Fruit fly (Drosophila melanogaster) whole organism, embryonic: ENCODE data around the gene CG8176.
A peak's percentile ranks its signal among the peaks of the same experiment; 100 is the strongest.

ENCODE experiments used
- Ada2b ChIP-seq: fragments of 200-800 bp; sonication (Bioruptor generic); IDR thresholded peaks from 2 replicates; pipeline ENCODE4 v1.3.6; 2022; ENCODE audit warnings: missing biosample characterization, missing genetic modification characterization
- Asciz ChIP-seq: fragments of 200-800 bp; sonication (Bioruptor generic); optimal IDR thresholded peaks from 2 replicates; lab custom pipeline; 2017; ENCODE audit warnings: missing biosample characterization, mild to moderate bottlenecking, missing genetic modification characterization, missing genetic modification reagents
- Awh ChIP-seq: fragments of 200-800 bp; sonication (Bioruptor generic); IDR thresholded peaks from 2 replicates; pipeline ENCODE4, ENCODE4 v1.3.6; 2022; ENCODE audit warnings: missing biosample characterization, missing genetic modification characterization
- CG11560 ChIP-seq: fragments of 200-800 bp; sonication (Bioruptor generic); IDR thresholded peaks from 3 replicates; pipeline ENCODE4 v1.3.6; 2022; ENCODE audit warnings: missing biosample characterization, missing genetic modification characterization
- CG11723 ChIP-seq: fragments of 200-800 bp; sonication (Bioruptor generic); optimal IDR thresholded peaks from 2 replicates; lab custom pipeline; 2017; ENCODE audit warnings: missing biosample characterization, mild to moderate bottlenecking, missing genetic modification characterization
- CG12155 ChIP-seq: fragments of 200-800 bp; sonication (Bioruptor generic); optimal IDR thresholded peaks from 3 replicates; lab custom pipeline; 2016; ENCODE audit warnings: missing biosample characterization, missing genetic modification characterization
- CG13624 ChIP-seq: fragments of 200-800 bp; sonication (Bioruptor generic); optimal IDR thresholded peaks from 2 replicates; lab custom pipeline; 2016; ENCODE audit warnings: missing biosample characterization, missing genetic modification characterization
- CG14965 ChIP-seq: fragments of 200-800 bp; sonication (Bioruptor generic); optimal IDR thresholded peaks from 2 replicates; lab custom pipeline; 2016; ENCODE audit warnings: missing biosample characterization, missing genetic modification characterization, borderline replicate concordance
- CG1529 ChIP-seq: fragments of 200-800 bp; sonication (Bioruptor generic); optimal IDR thresholded peaks from 3 replicates; lab custom pipeline; 2018; ENCODE audit warnings: missing biosample characterization, missing genetic modification characterization
- CG16863 ChIP-seq: fragments of 200-800 bp; sonication (Bioruptor generic); optimal IDR thresholded peaks from 3 replicates; lab custom pipeline; 2016; ENCODE audit warnings: missing biosample characterization, missing genetic modification characterization
- CG17829 ChIP-seq: fragments of 200-800 bp; optimal IDR thresholded peaks from 2 replicates; lab custom pipeline; 2019; ENCODE audit warnings: missing biosample characterization, mild to moderate bottlenecking, missing genetic modification characterization, moderate library complexity
- CG2129 ChIP-seq: fragments of 200-800 bp; sonication (Bioruptor generic); IDR thresholded peaks from 2 replicates; pipeline ENCODE4 v1.3.6; 2022; ENCODE audit warnings: missing biosample characterization, missing genetic modification characterization; ENCODE audit not compliant: partially characterized antibody
- CG2875 ChIP-seq: fragments of 200-800 bp; sonication (Bioruptor generic); optimal IDR thresholded peaks from 2 replicates; lab custom pipeline; 2017; ENCODE audit warnings: missing biosample characterization, mild to moderate bottlenecking, missing genetic modification characterization, missing genetic modification reagents
- CG30020 ChIP-seq: fragments of 200-800 bp; optimal IDR thresholded peaks from 2 replicates; lab custom pipeline; 2019; ENCODE audit warnings: missing biosample characterization, mild to moderate bottlenecking, missing genetic modification characterization, moderate library complexity
- CG3281 ChIP-seq: fragments of 200-800 bp; sonication (Bioruptor generic); optimal IDR thresholded peaks from 3 replicates; lab custom pipeline; 2017; ENCODE audit warnings: missing biosample characterization, mild to moderate bottlenecking, missing genetic modification characterization
- CG43689 ChIP-seq: fragments of 200-800 bp; sonication (Bioruptor generic); IDR thresholded peaks from 2 replicates; pipeline ENCODE4 v1.3.6; 2022; ENCODE audit warnings: missing biosample characterization, missing genetic modification characterization
- CG4404 ChIP-seq: fragments of 200-800 bp; sonication (Bioruptor generic); IDR thresholded peaks from 2 replicates; pipeline ENCODE4 v1.3.6; 2022; ENCODE audit warnings: missing biosample characterization, missing genetic modification characterization
- CG6254 ChIP-seq: fragments of 200-800 bp; sonication (Bioruptor generic); optimal IDR thresholded peaks from 3 replicates; lab custom pipeline; 2017; ENCODE audit warnings: mild to moderate bottlenecking, missing biosample characterization, missing genetic modification reagents, missing genetic modification characterization
- CG6683 ChIP-seq: fragments of 200-800 bp; sonication (Bioruptor generic); optimal IDR thresholded peaks from 2 replicates; lab custom pipeline; 2017; ENCODE audit warnings: missing biosample characterization, mild to moderate bottlenecking, missing genetic modification characterization, missing genetic modification reagents
- CG6813 ChIP-seq: fragments of 200-800 bp; sonication (Bioruptor generic); optimal IDR thresholded peaks from 2 replicates; lab custom pipeline; 2017; ENCODE audit warnings: missing biosample characterization, missing genetic modification characterization, mild to moderate bottlenecking, moderate library complexity, missing genetic modification reagents
- CG7271 ChIP-seq: fragments of 200-800 bp; sonication (Bioruptor generic); optimal IDR thresholded peaks from 2 replicates; lab custom pipeline; 2018; ENCODE audit warnings: missing biosample characterization, mild to moderate bottlenecking, missing genetic modification characterization, moderate library complexity
- CG7839 ChIP-seq: fragments of 200-800 bp; sonication (Bioruptor generic); optimal IDR thresholded peaks from 3 replicates; lab custom pipeline; 2018; ENCODE audit warnings: missing biosample characterization, mild to moderate bottlenecking, missing genetic modification characterization, moderate library complexity
- CG8089 ChIP-seq: fragments of 200-800 bp; sonication (Bioruptor generic); optimal IDR thresholded peaks from 3 replicates; lab custom pipeline; 2016; ENCODE audit warnings: missing biosample characterization, missing genetic modification characterization
- D ChIP-seq, 2 experiments: fragments of 200-800 bp in 1 of 2; fragments of >200 bp in 1 of 2; sonication (Bioruptor generic) in 1 of 2; optimal IDR thresholded peaks; 2 replicates in 1 of 2; 3 replicates in 1 of 2; lab custom pipeline; 2017; ENCODE audit warnings: mild to moderate bottlenecking in 1 of 2, missing biosample characterization in 1 of 2, missing genetic modification characterization in 1 of 2, missing genetic modification reagents in 1 of 2
- Dref ChIP-seq: fragments of 200-800 bp; sonication (Bioruptor generic); IDR thresholded peaks from 2 replicates; pipeline ENCODE4 v1.3.6; 2022; ENCODE audit warnings: missing biosample characterization, missing genetic modification characterization
- Hey ChIP-seq: fragments of 200-800 bp; sonication (Bioruptor generic); optimal IDR thresholded peaks from 3 replicates; lab custom pipeline; 2018; ENCODE audit warnings: missing biosample characterization, mild to moderate bottlenecking, missing genetic modification characterization
- Hsf ChIP-seq: fragments of 200-800 bp; sonication (Bioruptor generic); optimal IDR thresholded peaks from 3 replicates; lab custom pipeline; 2016; ENCODE audit warnings: missing biosample characterization, missing genetic modification characterization
- MBD-R2 ChIP-seq: fragments of 200-800 bp; sonication (Bioruptor generic); IDR thresholded peaks from 2 replicates; pipeline ENCODE4 v1.3.6; 2022; ENCODE audit warnings: missing biosample characterization, missing genetic modification characterization
- Poxn ChIP-seq: fragments of 200-800 bp; sonication (Bioruptor generic); IDR thresholded peaks from 2 replicates; pipeline ENCODE4 v1.3.6; 2022; ENCODE audit warnings: missing biosample characterization, missing genetic modification characterization
- Tbp ChIP-seq: fragments of >200 bp; optimal IDR thresholded peaks from 2 replicates; lab custom pipeline; 2018; ENCODE audit warnings: missing biosample characterization, missing genetic modification characterization
- ap ChIP-seq: fragments of 200-800 bp; sonication (Bioruptor generic); IDR thresholded peaks from 2 replicates; pipeline ENCODE4 v1.3.6; 2022; ENCODE audit warnings: missing biosample characterization, missing genetic modification characterization
- ase ChIP-seq: fragments of 200-800 bp; sonication (Bioruptor generic); IDR thresholded peaks from 3 replicates; pipeline ENCODE4 v1.3.6; 2022; ENCODE audit warnings: missing biosample characterization, missing genetic modification characterization
- ash1 ChIP-seq: fragments of 200-800 bp; sonication (Bioruptor generic); optimal IDR thresholded peaks from 2 replicates; lab custom pipeline; 2018; ENCODE audit warnings: missing biosample characterization, mild to moderate bottlenecking, missing genetic modification characterization
- cad ChIP-seq: fragments of >200 bp; optimal IDR thresholded peaks from 2 replicates; lab custom pipeline; 2017; ENCODE audit warnings: missing biosample characterization, missing genetic modification characterization
- esg ChIP-seq: fragments of 200-800 bp; sonication (Bioruptor generic); conservative IDR thresholded peaks from 2 replicates; pipeline ENCODE4 v1.3.6; 2022; ENCODE audit warnings: missing biosample characterization, missing genetic modification characterization
- fu2 ChIP-seq: fragments of 200-800 bp; sonication (Bioruptor generic); optimal IDR thresholded peaks from 2 replicates; lab custom pipeline; 2016; ENCODE audit warnings: missing biosample characterization, missing genetic modification characterization
- gem ChIP-seq: fragments of 200-800 bp; sonication (Bioruptor generic); optimal IDR thresholded peaks from 2 replicates; lab custom pipeline; 2019; ENCODE audit warnings: missing biosample characterization, mild to moderate bottlenecking, missing genetic modification characterization, moderate library complexity
- grau ChIP-seq: fragments of 200-800 bp; optimal IDR thresholded peaks from 3 replicates; lab custom pipeline; 2019; ENCODE audit warnings: missing biosample characterization, mild to moderate bottlenecking, missing genetic modification characterization, moderate library complexity
- insv ChIP-seq, 2 experiments: fragments of 200-800 bp; sonication (Bioruptor generic); optimal IDR thresholded peaks; 3 replicates each; lab custom pipeline; 2016 to 2018; ENCODE audit warnings: missing biosample characterization in 2 of 2, missing genetic modification characterization in 2 of 2
- lola ChIP-seq, 3 experiments: fragments of >200 bp in 2 of 3; fragments of 200-800 bp in 1 of 3; sonication (Bioruptor generic) in 1 of 3; optimal IDR thresholded peaks; 2 replicates each; lab custom pipeline; 2017 to 2019; ENCODE audit warnings: missing biosample characterization in 3 of 3, missing genetic modification characterization in 3 of 3, mild to moderate bottlenecking in 1 of 3, moderate library complexity in 1 of 3
- pita ChIP-seq: fragments of 200-800 bp; sonication (Bioruptor generic); optimal IDR thresholded peaks from 2 replicates; lab custom pipeline; 2017; ENCODE audit warnings: missing biosample characterization, mild to moderate bottlenecking, missing genetic modification characterization
- pnt ChIP-seq: fragments of 200-800 bp; sonication (Bioruptor generic); optimal IDR thresholded peaks from 3 replicates; lab custom pipeline; 2016; ENCODE audit warnings: missing biosample characterization, missing genetic modification characterization
- prd ChIP-seq, 3 experiments: fragments of >200 bp in 2 of 3; fragments of 200-800 bp in 1 of 3; sonication (Bioruptor generic) in 1 of 3; optimal IDR thresholded peaks in 2 of 3; IDR thresholded peaks in 1 of 3; 2 replicates in 2 of 3; 3 replicates in 1 of 3; pipeline versions ENCODE4 v1.3.6 to Lab custom; 2017 to 2022; ENCODE audit warnings: missing biosample characterization in 1 of 3, missing genetic modification characterization in 1 of 3
- ranshi ChIP-seq: fragments of 200-800 bp; sonication (Bioruptor generic); IDR thresholded peaks from 2 replicates; pipeline ENCODE4 v1.3.6; 2022; ENCODE audit warnings: missing biosample characterization, missing genetic modification characterization
- scrt ChIP-seq: fragments of 200-800 bp; sonication (Bioruptor generic); optimal IDR thresholded peaks from 2 replicates; lab custom pipeline; 2018; ENCODE audit warnings: missing biosample characterization, mild to moderate bottlenecking, missing genetic modification characterization, moderate library complexity
- slbo ChIP-seq: fragments of 200-800 bp; sonication (Bioruptor generic); IDR thresholded peaks from 2 replicates; pipeline ENCODE4 v1.3.6; 2022; ENCODE audit warnings: missing biosample characterization, missing genetic modification characterization
- slou ChIP-seq: fragments of 200-800 bp; sonication (Bioruptor generic); optimal IDR thresholded peaks from 3 replicates; lab custom pipeline; 2016; ENCODE audit warnings: missing biosample characterization, missing genetic modification characterization
- stwl ChIP-seq: fragments of 200-800 bp; sonication (Bioruptor generic); optimal IDR thresholded peaks from 3 replicates; lab custom pipeline; 2018; ENCODE audit warnings: missing biosample characterization, mild to moderate bottlenecking, missing genetic modification characterization, moderate library complexity

Gene CG8176

DNA sequence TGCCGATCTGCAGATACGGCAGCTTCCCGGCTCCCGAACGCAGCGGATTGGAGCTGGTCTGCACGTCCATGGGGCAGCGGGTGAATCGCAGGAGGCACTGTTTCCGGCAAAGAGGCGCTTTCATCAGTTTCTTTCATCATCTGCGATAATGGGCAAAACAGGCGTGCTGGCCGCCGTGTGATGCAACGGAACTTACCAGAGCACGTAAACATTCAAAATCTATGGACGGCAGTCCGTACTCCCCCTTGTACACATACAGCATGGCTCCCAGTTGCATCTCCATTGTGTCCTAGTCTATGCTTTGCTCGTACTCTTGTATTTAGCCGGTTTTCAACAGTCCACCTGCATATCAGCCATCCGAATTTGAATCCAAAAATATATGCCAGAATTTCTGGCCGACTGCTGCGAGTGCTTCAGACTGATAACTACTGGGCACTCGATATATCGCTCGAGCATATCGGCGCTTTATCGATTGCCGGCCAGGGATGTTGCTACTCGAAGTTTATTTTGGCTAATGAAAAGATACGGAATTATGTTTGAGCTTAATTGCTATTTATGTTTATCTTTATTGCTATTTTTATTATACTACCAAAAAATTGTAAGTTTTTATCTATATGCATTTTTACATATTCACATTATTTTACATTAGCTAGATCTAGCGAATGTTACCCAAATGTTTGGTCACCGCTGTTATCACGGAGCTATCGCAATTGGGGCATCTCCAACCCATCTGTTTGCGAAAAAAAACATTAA is 47.6 kb downstream of the CG8176 start, which contains the start of the genes CG9393 and Vps45 (continued):
- TF ChIP-seq CG16863 (GFP tag; lab: Kevin White, UChicago) (peak; percentile 57), CG6813 (GFP tag; lab: Kevin White, UChicago) (no peak), CG30020 (peak; percentile 68), CG1529 (GFP tag; lab: Kevin White, UChicago) (no peak), scrt (no peak), Poxn (GFP tag; lab: Robert Waterston, UW) (no peak), CG11723 (no peak), CG2875 (GFP tag; lab: Kevin White, UChicago) (no peak), Dref (GFP tag; lab: Robert Waterston, UW) (peak; percentile 91), CG7271 (tag; lab: Kevin White, UChicago) (no peak), CG6254 (GFP tag; lab: Kevin White, UChicago) (no peak), CG13624 (GFP tag; lab: Kevin White, UChicago) (peak; percentile 62), Awh (peak; percentile 6; the same call in 1 of the 2 replicates), stwl (tag; lab: Kevin White, UChicago) (peak; percentile 53), D (optimal IDR thresholded peaks at IDR 0.05; lab: Kevin White, UChicago) (no peak), D (GFP tag; optimal IDR thresholded peaks at IDR 0.05; lab: Kevin White, UChicago) (no peak), ash1 (no peak), CG6683 (GFP tag; lab: Kevin White, UChicago) (peak; percentile 5), CG4404 (GFP tag; lab: Robert Waterston, UW) (no peak; the same call in none of the 2 replicates), CG7839 (tag; lab: Kevin White, UChicago) (no peak), CG14965 (GFP tag; lab: Kevin White, UChicago) (no peak), Hey (tag; lab: Kevin White, UChicago) (no peak), prd (optimal IDR thresholded peaks at IDR 0.05; lab: Kevin White, UChicago) (no peak), prd (GFP tag; IDR thresholded peaks at IDR 0.05; lab: Robert Waterston, UW) (peak; percentile 66), ranshi (GFP tag; lab: Robert Waterston, UW) (peak; percentile 36; the same call in 1 of the 2 replicates), slbo (peak; percentile 76), CG17829 (peak; percentile 75), cad (GFP tag; lab: Kevin White, UChicago) (no peak), insv (GFP tag; optimal IDR thresholded peaks at IDR 0.05; lab: Kevin White, UChicago) (peak in 1 of 2 experiments; percentile 44), CG2129 (GFP tag; lab: Robert Waterston, UW) (peak; percentile 75), CG8089 (GFP tag; lab: Kevin White, UChicago) (peak; percentile 46), slou (no peak), gem (tag; lab: Kevin White, UChicago) (no peak), esg (GFP tag; lab: Robert Waterston, UW) (peak; percentile 50; the same call in 1 of the 2 replicates), CG11560 (peak; percentile 92), lola (GFP tag; optimal IDR thresholded peaks at IDR 0.05; lab: Kevin White, UChicago) (peak in 1 of 3 experiments; percentile 56), pita (GFP tag; lab: Kevin White, UChicago) (no peak), ap (GFP tag; lab: Robert Waterston, UW) (no peak), Ada2b (GFP tag; lab: Robert Waterston, UW) (peak; percentile 15; the same call in 1 of the 2 replicates), ase (GFP tag; lab: Robert Waterston, UW) (no peak), CG3281 (no peak), CG12155 (GFP tag; lab: Kevin White, UChicago) (peak; percentile 63), grau (tag; lab: Kevin White, UChicago) (peak; percentile 66), Hsf (GFP tag; lab: Kevin White, UChicago) (peak; percentile 79), CG43689 (no peak), Tbp (GFP tag; lab: Kevin White, UChicago) (peak; percentile 18), fu2 (GFP tag; lab: Kevin White, UChicago) (peak; percentile 71), pnt (peak; percentile 50), MBD-R2 (GFP tag; lab: Robert Waterston, UW) (peak; percentile 73), Asciz (GFP tag; lab: Kevin White, UChicago) (no peak)
